Fruit fly (Drosophila melanogaster): ENCODE data around the gene Sc2.

Sc2 gene

DNA sequence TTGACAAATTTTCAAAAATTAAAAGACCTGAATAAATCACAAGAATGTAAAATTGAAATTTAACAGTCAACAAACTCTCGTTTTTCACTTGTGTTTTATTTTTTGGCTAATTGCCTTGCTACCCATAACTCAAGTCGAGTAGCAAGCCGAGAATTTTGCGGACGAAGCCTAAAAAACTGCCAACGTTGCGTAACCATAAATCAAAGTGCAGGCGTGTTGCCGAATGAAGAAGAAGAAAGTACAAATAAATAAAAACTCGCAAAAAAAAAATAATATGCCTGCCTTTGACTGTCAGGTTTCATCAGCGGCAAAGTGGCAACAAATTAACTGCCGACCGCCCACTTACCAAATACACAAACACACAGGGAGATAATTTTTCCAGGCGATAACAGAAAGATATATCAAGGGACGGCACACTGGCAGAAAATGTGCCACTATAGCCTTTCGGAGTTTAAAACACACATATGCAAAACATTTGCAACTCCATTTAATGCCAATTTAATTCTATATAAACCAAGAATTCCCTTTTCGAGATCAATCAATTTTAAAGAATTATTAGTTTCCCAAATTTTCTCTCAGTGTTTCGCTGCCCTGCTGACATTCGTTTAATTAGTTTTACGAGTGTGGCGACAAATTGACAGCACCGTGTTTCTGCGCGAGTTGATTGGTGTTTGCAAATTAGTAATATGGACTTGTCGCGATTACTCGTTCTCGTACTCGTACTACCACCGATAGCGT, 25.1 kb downstream of the Sc2 start:
- TF ChIP-seq CG1620 (GFP tag; optimal IDR thresholded peaks at IDR 0.05) (peak; percentile 95), CG7045 (GFP tag; optimal IDR thresholded peaks at IDR 0.05) (peak; percentile 96), CG14711 (tag; optimal IDR thresholded peaks at IDR 0.05) (peak; percentile 90), pad (GFP tag; optimal IDR thresholded peaks at IDR 0.05) (peak; percentile 88), kay (GFP tag; ENCODE audit: borderline replicate concordance) (peak; percentile 94), CG7101 (tag; optimal IDR thresholded peaks at IDR 0.05) (peak; percentile 97), CG11617 (GFP tag; optimal IDR thresholded peaks at IDR 0.05) (peak; percentile 98), toe (GFP tag; optimal IDR thresholded peaks at IDR 0.05) (peak; percentile 92), bab1 (GFP tag; optimal IDR thresholded peaks at IDR 0.05) (peak; percentile 82), Mnt (GFP tag; optimal IDR thresholded peaks at IDR 0.05) (peak; percentile 87), cnc (optimal IDR thresholded peaks at IDR 0.05) (no peak), Hr96 (GFP tag; optimal IDR thresholded peaks at IDR 0.05) (peak; percentile 97), cic (GFP tag; optimal IDR thresholded peaks at IDR 0.05) (peak; percentile 94), CG5204 (GFP tag; optimal IDR thresholded peaks at IDR 0.05) (peak; percentile 96), ovo (GFP tag; optimal IDR thresholded peaks at IDR 0.05) (peak; percentile 92), Crg-1 (GFP tag; optimal IDR thresholded peaks at IDR 0.05) (peak; percentile 94), CG33017 (tag; optimal IDR thresholded peaks at IDR 0.05) (peak; percentile 94), tj (GFP tag; optimal IDR thresholded peaks at IDR 0.05) (peak; percentile 99), Clk (GFP tag; optimal IDR thresholded peaks at IDR 0.05) (peak; percentile 97), CG12768 (GFP tag; optimal IDR thresholded peaks at IDR 0.05) (peak; percentile 98)

- peak; percentile 68 for TF ChIP-seq cic (GFP tag; optimal IDR thresholded peaks at IDR 0.05)
- no peak for TF ChIP-seq CG7101 (tag; optimal IDR thresholded peaks at IDR 0.05)
Observed at dm6 chr3L:3928943-3929785, 25.9 kb downstream of the Sc2 start.

dm6 chr3L:3929968-3930767, 26.9 kb downstream of the Sc2 start:
- TF ChIP-seq Hr96 (GFP tag; optimal IDR thresholded peaks at IDR 0.05) (no peak), Mnt (GFP tag; optimal IDR thresholded peaks at IDR 0.05) (no peak), Crg-1 (GFP tag; optimal IDR thresholded peaks at IDR 0.05) (no peak), CG7101 (tag; optimal IDR thresholded peaks at IDR 0.05) (no peak), CG1620 (GFP tag; optimal IDR thresholded peaks at IDR 0.05) (no peak), CG33017 (tag; optimal IDR thresholded peaks at IDR 0.05) (no peak), tj (GFP tag; optimal IDR thresholded peaks at IDR 0.05) (no peak), toe (GFP tag; optimal IDR thresholded peaks at IDR 0.05) (no peak), Clk (GFP tag; optimal IDR thresholded peaks at IDR 0.05) (no peak), CG12768 (GFP tag; optimal IDR thresholded peaks at IDR 0.05) (no peak), cic (GFP tag; optimal IDR thresholded peaks at IDR 0.05) (no peak), cnc (optimal IDR thresholded peaks at IDR 0.05) (no peak), CG14711 (tag; optimal IDR thresholded peaks at IDR 0.05) (no peak), CG11617 (GFP tag; optimal IDR thresholded peaks at IDR 0.05) (no peak)

dm6 chr3L:3930930-3931329, 27.6 kb downstream of the Sc2 start:
- TF ChIP-seq CG33017 (tag; optimal IDR thresholded peaks at IDR 0.05) (no peak), cnc (optimal IDR thresholded peaks at IDR 0.05) (no peak), pad (GFP tag; optimal IDR thresholded peaks at IDR 0.05) (no peak), CG14711 (tag; optimal IDR thresholded peaks at IDR 0.05) (no peak), Mnt (GFP tag; optimal IDR thresholded peaks at IDR 0.05) (no peak), kay (GFP tag; ENCODE audit: borderline replicate concordance) (no peak)

- TF ChIP-seq CG33017 (tag; optimal IDR thresholded peaks at IDR 0.05), result no peak
- TF ChIP-seq Crg-1 (GFP tag; optimal IDR thresholded peaks at IDR 0.05), result no peak
- peak; percentile 72 for TF ChIP-seq tj (GFP tag; optimal IDR thresholded peaks at IDR 0.05)
- no peak for TF ChIP-seq Hr96 (GFP tag; optimal IDR thresholded peaks at IDR 0.05)
- TF ChIP-seq toe (GFP tag; optimal IDR thresholded peaks at IDR 0.05), result no peak
- no peak for TF ChIP-seq bab1 (GFP tag; optimal IDR thresholded peaks at IDR 0.05)
Observed at dm6 chr3L:3931778-3932177, 28.5 kb downstream of the Sc2 start.

DNA sequence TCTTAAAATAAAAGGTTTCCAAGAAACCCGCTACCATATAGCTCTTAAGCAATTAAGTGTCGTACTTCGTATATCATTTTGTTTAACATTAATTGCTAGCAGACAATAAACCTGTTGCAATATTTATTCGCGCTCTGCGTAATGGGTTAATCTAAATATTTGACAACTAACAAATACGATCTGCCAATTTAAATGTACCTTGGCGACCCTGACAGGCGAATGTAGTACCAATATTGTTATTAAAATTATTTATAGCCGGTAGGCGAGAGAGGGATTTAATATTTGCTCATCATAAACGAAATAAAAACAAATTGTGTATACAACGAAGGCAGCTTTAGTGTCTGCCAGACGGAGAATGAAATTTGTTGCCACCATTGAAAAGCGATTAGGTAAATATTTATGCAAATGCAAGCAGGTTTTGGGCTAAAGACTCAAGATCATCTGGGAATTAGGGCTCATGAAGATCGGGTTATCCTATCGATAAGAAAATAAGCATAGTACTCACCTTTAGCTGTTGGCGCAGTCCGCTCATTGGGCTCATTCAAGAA, 29.5 kb downstream of the Sc2 start:
- peak; percentile 65 for TF ChIP-seq kay (GFP tag; ENCODE audit: borderline replicate concordance)
- TF ChIP-seq CG7101 (tag; optimal IDR thresholded peaks at IDR 0.05), result peak; percentile 25
- TF ChIP-seq tj (GFP tag; optimal IDR thresholded peaks at IDR 0.05), result no peak

All from whole organism, adult.